Worm (Caenorhabditis elegans) whole organism, mixed stage, embryonic: Measurements from ENCODE around the gene srh-15.

Source experiments
- bed-3 ChIP-seq: fragments of 200-800 bp; sonication (Bioruptor generic); optimal IDR thresholded peaks from 3 replicates; lab custom pipeline; 2018; ENCODE audit warnings: mild to moderate bottlenecking, missing genetic modification characterization, moderate library complexity, missing compliant biosample characterization
- ces-1 ChIP-seq: fragments of 150-350 bp; optimal IDR thresholded peaks from 2 replicates; lab custom pipeline; 2014; ENCODE audit warnings: missing biosample characterization, missing genetic modification reagents, missing genetic modification characterization
- elt-1 ChIP-seq: sonication (generic microtip); optimal IDR thresholded peaks from 2 replicates; lab custom pipeline; 2017; ENCODE audit warnings: missing genetic modification characterization, mild to moderate bottlenecking, missing compliant biosample characterization, antibody characterized with exemption, moderate library complexity, borderline replicate concordance; ENCODE audit not compliant: insufficient read depth
- elt-3 ChIP-seq: fragments of 150-350 bp; optimal IDR thresholded peaks from 2 replicates; lab custom pipeline; 2014; ENCODE audit warnings: missing biosample characterization, missing genetic modification characterization
- ham-2 ChIP-seq: fragments of 200-800 bp; sonication (Bioruptor generic); optimal IDR thresholded peaks from 2 replicates; lab custom pipeline; 2018; ENCODE audit warnings: mild to moderate bottlenecking, missing genetic modification characterization, missing compliant biosample characterization
- nhr-237 ChIP-seq: fragments of 150-350 bp; optimal IDR thresholded peaks from 2 replicates; lab custom pipeline; 2014; ENCODE audit warnings: missing biosample characterization, missing genetic modification characterization
- nhr-28 ChIP-seq: fragments of 150-350 bp; optimal IDR thresholded peaks from 2 replicates; lab custom pipeline; 2014; ENCODE audit warnings: missing biosample characterization, missing genetic modification characterization
- snpc-4 ChIP-seq: fragments of 150-350 bp; optimal IDR thresholded peaks from 2 replicates; lab custom pipeline; 2014; ENCODE audit warnings: missing biosample characterization, missing genetic modification characterization
- unc-39 ChIP-seq: fragments of 150-350 bp; optimal IDR thresholded peaks from 2 replicates; lab custom pipeline; 2014; ENCODE audit warnings: missing biosample characterization, missing genetic modification characterization
- unc-62 ChIP-seq: fragments of 150-350 bp; optimal IDR thresholded peaks from 2 replicates; lab custom pipeline; 2014; ENCODE audit warnings: missing biosample characterization, missing genetic modification reagents, missing genetic modification characterization

DNA sequence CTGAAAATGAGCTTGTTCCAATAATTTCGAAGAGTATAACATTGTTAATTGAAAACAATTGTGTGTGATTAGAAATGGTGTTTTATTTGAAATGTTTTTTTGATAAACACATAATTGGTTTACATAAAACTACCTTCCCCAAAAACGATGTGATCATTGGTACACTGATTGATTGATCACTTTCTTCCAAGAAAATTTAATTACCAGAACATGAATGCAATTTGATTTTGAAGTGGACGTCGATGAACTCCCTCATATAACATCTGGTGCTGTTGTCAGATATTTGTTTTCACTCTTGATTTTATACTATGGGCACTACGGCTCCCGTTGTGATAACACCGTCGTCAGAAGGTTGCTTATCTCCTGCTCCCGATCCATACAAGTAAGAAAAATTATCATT lies at the start of gene srh-15:
- no peak for TF ChIP-seq elt-1 (tag; lab: Kevin White, UChicago)
- no peak for TF ChIP-seq snpc-4
- TF ChIP-seq nhr-237 (tag; lab: Kevin White, UChicago) = no peak
- no peak for TF ChIP-seq nhr-28 (tag; lab: Kevin White, UChicago)
- no peak for TF ChIP-seq ces-1 (GFP tag; lab: Kevin White, UChicago)
- no peak for TF ChIP-seq unc-39
- TF ChIP-seq ham-2 (GFP tag; lab: Kevin White, UChicago) = no peak
- TF ChIP-seq bed-3 = no peak
- no peak for TF ChIP-seq elt-3
- no peak for TF ChIP-seq unc-62 (GFP tag; lab: Kevin White, UChicago)
